Fruit fly (Drosophila melanogaster) whole organism, embryonic: ENCODE measurements around the gene Bap60.

Source experiments
- ATbp ChIP-seq: fragments of 200-800 bp; sonication (Bioruptor generic); optimal IDR thresholded peaks from 2 replicates; lab custom pipeline; 2017; ENCODE audit warnings: missing biosample characterization, mild to moderate bottlenecking, missing genetic modification characterization, missing genetic modification reagents
- Abd-B ChIP-seq: fragments of 200-800 bp; sonication (Bioruptor generic); optimal IDR thresholded peaks from 2 replicates; lab custom pipeline; 2018; ENCODE audit warnings: missing biosample characterization, mild to moderate bottlenecking, missing genetic modification characterization, moderate library complexity
- CG11695 ChIP-seq: fragments of 200-800 bp; sonication (Bioruptor generic); IDR thresholded peaks from 3 replicates; pipeline ENCODE4 v1.3.6; 2022; ENCODE audit warnings: missing biosample characterization, missing genetic modification characterization
- CG13123 ChIP-seq: fragments of 200-800 bp; sonication (Bioruptor generic); optimal IDR thresholded peaks from 2 replicates; lab custom pipeline; 2016; ENCODE audit warnings: missing biosample characterization, missing genetic modification characterization
- CG14667 ChIP-seq: fragments of 200-800 bp; sonication (Bioruptor generic); IDR thresholded peaks from 2 replicates; pipeline ENCODE4 v1.3.6; 2022; ENCODE audit warnings: missing biosample characterization, missing genetic modification characterization
- CG15479 ChIP-seq: fragments of 200-800 bp; sonication (Bioruptor generic); optimal IDR thresholded peaks from 3 replicates; lab custom pipeline; 2019; ENCODE audit warnings: missing biosample characterization, mild to moderate bottlenecking, missing genetic modification characterization, moderate library complexity
- CG17912 ChIP-seq: fragments of 200-800 bp; sonication (Bioruptor generic); optimal IDR thresholded peaks from 2 replicates; lab custom pipeline; 2018; ENCODE audit warnings: missing biosample characterization, mild to moderate bottlenecking, missing genetic modification characterization
- CG3407 ChIP-seq: fragments of 200-800 bp; sonication (Bioruptor generic); optimal IDR thresholded peaks from 2 replicates; lab custom pipeline; 2018; ENCODE audit warnings: missing biosample characterization, mild to moderate bottlenecking, missing genetic modification characterization
- CG3847 ChIP-seq: fragments of 200-800 bp; sonication (Bioruptor generic); IDR thresholded peaks from 2 replicates; pipeline ENCODE4 v1.3.6; 2022; ENCODE audit warnings: missing biosample characterization, missing genetic modification characterization
- CG3995 ChIP-seq: fragments of 200-800 bp; sonication (Bioruptor generic); optimal IDR thresholded peaks from 3 replicates; lab custom pipeline; 2016; ENCODE audit warnings: missing biosample characterization, missing genetic modification characterization
- CG4328 ChIP-seq: fragments of 200-800 bp; sonication (Bioruptor generic); optimal IDR thresholded peaks from 3 replicates; lab custom pipeline; 2017; ENCODE audit warnings: missing biosample characterization, missing genetic modification reagents, missing genetic modification characterization
- CG6175 ChIP-seq: fragments of 200-800 bp; sonication (Bioruptor generic); IDR thresholded peaks from 3 replicates; pipeline ENCODE4 v1.3.6; 2022; ENCODE audit warnings: missing biosample characterization, missing genetic modification characterization
- CG6654 ChIP-seq: fragments of 200-800 bp; sonication (Bioruptor generic); optimal IDR thresholded peaks from 2 replicates; lab custom pipeline; 2017; ENCODE audit warnings: missing biosample characterization, mild to moderate bottlenecking, missing genetic modification characterization
- CG8478 ChIP-seq: fragments of >200 bp; optimal IDR thresholded peaks from 2 replicates; lab custom pipeline; 2018
- CG9437 ChIP-seq: fragments of 200-800 bp; sonication (Bioruptor generic); optimal IDR thresholded peaks from 2 replicates; lab custom pipeline; 2018; ENCODE audit warnings: missing biosample characterization, mild to moderate bottlenecking, missing genetic modification characterization
- CrebB ChIP-seq: fragments of 200-800 bp; sonication (Bioruptor generic); optimal IDR thresholded peaks from 3 replicates; lab custom pipeline; 2018; ENCODE audit warnings: missing biosample characterization, mild to moderate bottlenecking, missing genetic modification characterization
- Dip3 ChIP-seq: fragments of 200-800 bp; sonication (Bioruptor generic); optimal IDR thresholded peaks from 3 replicates; lab custom pipeline; 2016; ENCODE audit warnings: missing biosample characterization, missing genetic modification characterization
- Dll ChIP-seq: fragments of 200-800 bp; sonication (Bioruptor generic); IDR thresholded peaks from 4 replicates; pipeline ENCODE4 v1.3.6; 2022; ENCODE audit warnings: missing biosample characterization, missing genetic modification characterization; ENCODE audit not compliant: partially characterized antibody
- HHEX ChIP-seq: fragments of 200-800 bp; sonication (Bioruptor generic); optimal IDR thresholded peaks from 3 replicates; lab custom pipeline; 2017; ENCODE audit warnings: missing biosample characterization, mild to moderate bottlenecking, missing genetic modification characterization, missing genetic modification reagents
- HLH3B ChIP-seq: fragments of 200-800 bp; sonication (Bioruptor generic); IDR thresholded peaks from 2 replicates; pipeline ENCODE4 v1.3.6; 2022; ENCODE audit warnings: missing biosample characterization, missing genetic modification characterization
- Mad ChIP-seq: fragments of 200-800 bp; sonication (Bioruptor generic); optimal IDR thresholded peaks from 2 replicates; lab custom pipeline; 2016; ENCODE audit warnings: missing biosample characterization, missing genetic modification characterization
- Med ChIP-seq: fragments of 200-800 bp; sonication (Bioruptor generic); peaks from one replicate; lab custom pipeline; 2016; ENCODE audit warnings: missing biosample characterization, missing genetic modification characterization, mild to moderate bottlenecking, inconsistent platforms, moderate library complexity
- Mes4 ChIP-seq: fragments of 200-800 bp; sonication (Bioruptor generic); optimal IDR thresholded peaks from 2 replicates; lab custom pipeline; 2016; ENCODE audit warnings: missing biosample characterization, missing genetic modification characterization
- Nf-YB ChIP-seq: fragments of 200-800 bp; sonication (Bioruptor generic); optimal IDR thresholded peaks from 3 replicates; lab custom pipeline; 2019; ENCODE audit warnings: missing biosample characterization, mild to moderate bottlenecking, missing genetic modification characterization, moderate library complexity
- Opbp ChIP-seq: fragments of 200-800 bp; sonication (Bioruptor generic); IDR thresholded peaks from 3 replicates; pipeline ENCODE4 v1.3.6; 2022; ENCODE audit warnings: missing biosample characterization, missing genetic modification characterization; ENCODE audit not compliant: partially characterized antibody
- Rfx ChIP-seq: fragments of 200-800 bp; sonication (Bioruptor generic); IDR thresholded peaks from 2 replicates; pipeline ENCODE4 v1.3.6; 2022; ENCODE audit warnings: missing biosample characterization, missing genetic modification characterization
- Usf ChIP-seq: fragments of 200-800 bp; sonication (Bioruptor generic); optimal IDR thresholded peaks from 2 replicates; lab custom pipeline; 2017; ENCODE audit warnings: missing genotype, missing biosample characterization, missing genetic modification characterization
- ab ChIP-seq: fragments of 200-800 bp; sonication (Bioruptor generic); optimal IDR thresholded peaks from 2 replicates; lab custom pipeline; 2016; ENCODE audit warnings: missing biosample characterization, missing genetic modification characterization
- bigmax ChIP-seq: fragments of 200-800 bp; sonication (Bioruptor generic); optimal IDR thresholded peaks from 2 replicates; lab custom pipeline; 2018; ENCODE audit warnings: missing biosample characterization, mild to moderate bottlenecking, missing genetic modification characterization
- crc ChIP-seq: fragments of 200-800 bp; sonication (Bioruptor generic); optimal IDR thresholded peaks from 2 replicates; lab custom pipeline; 2016; ENCODE audit warnings: missing biosample characterization, missing genetic modification characterization
- dati ChIP-seq: fragments of 200-800 bp; sonication (Bioruptor generic); IDR thresholded peaks from 2 replicates; pipeline ENCODE4 v1.3.6; 2022; ENCODE audit warnings: missing biosample characterization, missing genetic modification characterization
- en ChIP-seq: fragments of 200-800 bp; sonication (Bioruptor generic); optimal IDR thresholded peaks from 2 replicates; lab custom pipeline; 2016; ENCODE audit warnings: missing biosample characterization, missing genetic modification characterization
- ewg ChIP-seq: fragments of 200-800 bp; sonication (Bioruptor generic); optimal IDR thresholded peaks from 3 replicates; lab custom pipeline; 2017; ENCODE audit warnings: mild to moderate bottlenecking, missing biosample characterization, missing genetic modification reagents, missing genetic modification characterization
- fd102C ChIP-seq: fragments of 200-800 bp; sonication (Bioruptor generic); optimal IDR thresholded peaks from 2 replicates; lab custom pipeline; 2018; ENCODE audit warnings: missing biosample characterization, mild to moderate bottlenecking, missing genetic modification characterization, moderate library complexity
- fd3F ChIP-seq: fragments of 200-800 bp; sonication (Bioruptor generic); optimal IDR thresholded peaks from 2 replicates; lab custom pipeline; 2018; ENCODE audit warnings: missing biosample characterization, mild to moderate bottlenecking, missing genetic modification characterization, moderate library complexity
- gt ChIP-seq: fragments of 200-800 bp; sonication (Bioruptor generic); IDR thresholded peaks from 2 replicates; pipeline ENCODE4 v1.3.6; 2022; ENCODE audit warnings: missing biosample characterization, missing genetic modification characterization
- ham ChIP-seq: fragments of 200-800 bp; sonication (Bioruptor generic); IDR thresholded peaks from 2 replicates; pipeline ENCODE4 v1.3.6; 2022; ENCODE audit warnings: missing biosample characterization, missing genetic modification characterization
- hbn ChIP-seq: fragments of 200-800 bp; sonication (Bioruptor generic); IDR thresholded peaks from 2 replicates; pipeline ENCODE4 v1.3.6; 2022; ENCODE audit warnings: missing biosample characterization, missing genetic modification characterization; ENCODE audit not compliant: partially characterized antibody
- jing ChIP-seq: fragments of 200-800 bp; sonication (Bioruptor generic); optimal IDR thresholded peaks from 2 replicates; lab custom pipeline; 2018; ENCODE audit warnings: missing biosample characterization, mild to moderate bottlenecking, missing genetic modification characterization
- nerfin-1 ChIP-seq: fragments of 200-800 bp; sonication (Bioruptor generic); optimal IDR thresholded peaks from 3 replicates; lab custom pipeline; 2019; ENCODE audit warnings: missing biosample characterization, mild to moderate bottlenecking, missing genetic modification characterization, moderate library complexity
- pan ChIP-seq, 4 experiments: fragments of >200 bp in 3 of 4; fragments of 200-800 bp in 1 of 4; sonication (Bioruptor generic) in 1 of 4; optimal IDR thresholded peaks in 3 of 4; IDR thresholded peaks in 1 of 4; 2 replicates each; pipeline versions ENCODE4 v1.3.6 to Lab custom; 2017 to 2022; ENCODE audit warnings: missing biosample characterization in 2 of 4, missing genetic modification characterization in 2 of 4, mixed read lengths in 1 of 4
- peb ChIP-seq: fragments of 200-800 bp; sonication (Bioruptor generic); IDR thresholded peaks from 2 replicates; pipeline ENCODE4 v1.3.6; 2022; ENCODE audit warnings: missing biosample characterization, missing genetic modification characterization
- sd ChIP-seq: fragments of 200-800 bp; sonication (Bioruptor generic); optimal IDR thresholded peaks from 3 replicates; lab custom pipeline; 2018; ENCODE audit warnings: missing biosample characterization, mild to moderate bottlenecking, missing genetic modification characterization, moderate library complexity
- shn ChIP-seq: fragments of 200-800 bp; sonication (Bioruptor generic); optimal IDR thresholded peaks from 3 replicates; lab custom pipeline; 2016; ENCODE audit warnings: missing biosample characterization, missing genetic modification characterization
- slbo ChIP-seq: fragments of 200-800 bp; sonication (Bioruptor generic); IDR thresholded peaks from 2 replicates; pipeline ENCODE4 v1.3.6; 2022; ENCODE audit warnings: missing biosample characterization, missing genetic modification characterization
- tgo ChIP-seq: fragments of 200-800 bp; sonication (Bioruptor generic); IDR thresholded peaks from 3 replicates; pipeline ENCODE4 v1.3.6; 2022; ENCODE audit warnings: missing biosample characterization, missing genetic modification characterization
- trh ChIP-seq: fragments of 200-800 bp; sonication (Bioruptor generic); optimal IDR thresholded peaks from 2 replicates; lab custom pipeline; 2016; ENCODE audit warnings: missing biosample characterization, missing genetic modification characterization
- vnd ChIP-seq: fragments of 200-800 bp; sonication (Bioruptor generic); IDR thresholded peaks from 3 replicates; pipeline ENCODE4 v1.3.6; 2022; ENCODE audit warnings: missing biosample characterization, missing genetic modification characterization; ENCODE audit not compliant: partially characterized antibody
- zf30C ChIP-seq: fragments of 200-800 bp; sonication (Bioruptor generic); optimal IDR thresholded peaks from 3 replicates; lab custom pipeline; 2018; ENCODE audit warnings: missing biosample characterization, mild to moderate bottlenecking, missing genetic modification characterization

Gene Bap60

DNA sequence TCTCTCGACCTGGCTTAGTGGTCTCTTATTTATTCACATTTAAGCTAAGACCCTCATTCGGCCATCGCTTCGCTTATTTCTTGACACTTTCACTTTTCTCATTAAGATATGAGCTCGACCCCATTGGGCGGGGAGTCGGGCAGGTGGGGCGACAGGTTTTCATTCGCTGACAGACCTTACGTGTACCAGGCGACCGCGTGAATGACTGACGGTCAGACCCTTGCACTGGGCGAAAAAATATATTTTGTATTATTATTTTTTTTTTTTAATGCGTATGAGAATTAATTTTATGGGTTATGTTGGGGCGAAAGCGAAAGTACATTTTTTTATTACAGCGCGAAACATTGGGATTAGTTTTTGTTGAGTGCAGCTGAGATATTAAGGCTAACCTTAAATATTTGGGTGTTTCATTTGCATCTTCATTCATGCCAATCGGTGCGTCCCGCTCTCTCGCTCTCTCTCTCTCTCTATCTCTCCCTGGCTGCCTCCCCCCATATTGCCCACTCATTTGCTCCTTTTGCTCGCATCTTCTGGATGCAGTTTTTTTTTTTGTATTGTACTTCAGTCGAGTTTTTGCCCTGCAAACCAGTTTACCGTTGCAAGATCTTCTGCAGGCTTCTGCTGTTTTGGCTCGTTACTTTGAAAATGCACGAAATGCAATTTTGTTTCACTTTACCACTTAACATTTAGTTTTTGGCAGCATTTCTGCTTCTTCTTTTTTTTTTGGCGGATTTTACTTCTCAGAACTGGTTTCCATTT is 22.2 kb downstream of the Bap60 start (continued):
- TF ChIP-seq Mad (GFP tag; lab: Kevin White, UChicago) (no peak), CG9437 (GFP tag; lab: Kevin White, UChicago) (no peak), crc (GFP tag; lab: Kevin White, UChicago) (no peak), ab (GFP tag; lab: Kevin White, UChicago) (no peak), fd102C (GFP tag; lab: Kevin White, UChicago) (no peak), slbo (GFP tag; lab: Robert Waterston, UW) (no peak), vnd (no peak), ATbp (GFP tag; lab: Kevin White, UChicago) (peak; percentile 69), HHEX (peak; percentile 30), Nf-YB (GFP tag; lab: Kevin White, UChicago) (peak; percentile 38), Usf (GFP tag; lab: Kevin White, UChicago) (no peak), peb (no peak), Abd-B (GFP tag; lab: Kevin White, UChicago) (no peak), Dip3 (GFP tag; lab: Kevin White, UChicago) (no peak), bigmax (GFP tag; lab: Kevin White, UChicago) (no peak), CG3847 (GFP tag; lab: Robert Waterston, UW) (peak; percentile 19; the same call in 1 of the 2 replicates), trh (GFP tag; lab: Kevin White, UChicago) (peak; percentile 18), fd3F (no peak), CG4328 (GFP tag; lab: Kevin White, UChicago) (no peak), Dll (GFP tag; lab: Robert Waterston, UW) (no peak), ham (no peak), CG11695 (GFP tag; lab: Robert Waterston, UW) (peak; percentile 52; the same call in 1 of the 3 replicates), shn (GFP tag; lab: Kevin White, UChicago) (no peak), zf30C (GFP tag; lab: Kevin White, UChicago) (no peak), Mes4 (GFP tag; lab: Kevin White, UChicago) (no peak), Opbp (GFP tag; lab: Robert Waterston, UW) (no peak), CG3995 (GFP tag; lab: Kevin White, UChicago) (no peak), CG15479 (GFP tag; lab: Kevin White, UChicago) (no peak), CG6654 (no peak), CG13123 (GFP tag; lab: Kevin White, UChicago) (no peak), pan (optimal IDR thresholded peaks at IDR 0.05; lab: Kevin White, UChicago) (no peak), pan (GFP tag; optimal IDR thresholded peaks at IDR 0.05 in 1 of 2, IDR thresholded peaks at IDR 0.05 in 1 of 2) (peak in 1 of 2 experiments; percentile 81), CG17912 (no peak), dati (GFP tag; lab: Robert Waterston, UW) (no peak), CG8478 (no peak), gt (GFP tag; lab: Robert Waterston, UW) (no peak), ewg (GFP tag; lab: Kevin White, UChicago) (peak; percentile 43), jing (no peak), CrebB (no peak), HLH3B (GFP tag; lab: Robert Waterston, UW) (peak; percentile 77), hbn (GFP tag; lab: Robert Waterston, UW) (no peak), nerfin-1 (tag; lab: Kevin White, UChicago) (peak; percentile 61), CG14667 (GFP tag; lab: Robert Waterston, UW) (peak; percentile 29; the same call in 1 of the 2 replicates), CG6175 (GFP tag; lab: Robert Waterston, UW) (no peak), tgo (GFP tag; lab: Robert Waterston, UW) (peak; percentile 68), CG3407 (GFP tag; lab: Kevin White, UChicago) (peak; percentile 33), en (GFP tag; lab: Kevin White, UChicago) (no peak), Med (GFP tag; lab: Kevin White, UChicago) (peak; percentile 90), sd (tag; lab: Kevin White, UChicago) (peak; percentile 34), Rfx (peak; percentile 37)
